Fruit fly (Drosophila melanogaster): ENCODE data around the gene CG45263.

- TF ChIP-seq CG1620 (GFP tag; optimal IDR thresholded peaks at IDR 0.05) (no peak), CG12768 (GFP tag; optimal IDR thresholded peaks at IDR 0.05) (no peak), CG5204 (GFP tag; optimal IDR thresholded peaks at IDR 0.05) (no peak), cnc (optimal IDR thresholded peaks at IDR 0.05) (no peak), Clk (GFP tag; optimal IDR thresholded peaks at IDR 0.05) (no peak), Hr96 (GFP tag; optimal IDR thresholded peaks at IDR 0.05) (no peak)
Measured at dm6 chr3R:8347279-8347678, 130.1 kb downstream of the CG45263 start, which contains the start of gene CG7352.
